Worm (Caenorhabditis elegans): ENCODE measurements around the gene angl-1.

angl-1 gene

DNA sequence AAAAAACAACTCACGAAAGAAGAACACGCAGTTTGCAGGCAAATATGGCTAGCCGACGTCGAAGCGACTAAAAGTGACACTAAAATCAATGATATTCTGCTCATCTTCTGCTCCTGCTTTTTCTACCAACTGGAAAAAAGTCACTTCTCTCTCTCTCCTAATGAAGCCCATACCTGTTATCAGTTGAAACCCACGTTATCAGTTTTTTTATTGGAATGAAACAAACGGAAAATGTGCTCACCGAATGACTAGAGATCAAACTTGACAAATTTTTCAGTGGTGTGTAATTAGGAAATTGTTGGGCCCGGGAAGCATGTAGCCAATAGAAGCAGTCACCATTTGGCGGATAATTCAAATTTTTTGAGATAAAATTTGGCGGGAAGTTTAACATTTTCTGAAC is 58.5 kb downstream of the angl-1 start, which contains the start of gene C24B9.3:
Gene C24B9.3 (minus strand): TSS at position 171 of the 400 bp plus-strand sequence.
- TF ChIP-seq flh-1 (GFP tag; optimal IDR thresholded peaks at IDR 0.05) (no peak), nhr-76 (tag; optimal IDR thresholded peaks at IDR 0.05) (no peak), sptf-1 (tag; optimal IDR thresholded peaks at IDR 0.05) (no peak), nhr-237 (tag; optimal IDR thresholded peaks at IDR 0.05) (no peak), lsy-2 (tag; optimal IDR thresholded peaks at IDR 0.05) (no peak), unc-120 (tag; optimal IDR thresholded peaks at IDR 0.05; ENCODE audit: poor library complexity, severe bottlenecking) (no peak), snpc-4 (tag; optimal IDR thresholded peaks at IDR 0.05) (no peak), nhr-28 (tag; optimal IDR thresholded peaks at IDR 0.05) (no peak), sem-2 (GFP tag; optimal IDR thresholded peaks at IDR 0.05) (no peak), nhr-12 (tag; optimal IDR thresholded peaks at IDR 0.05) (no peak), tbx-8 (GFP tag; optimal IDR thresholded peaks at IDR 0.05) (no peak), hlh-1 (tag; optimal IDR thresholded peaks at IDR 0.05) (no peak)
